Fruit fly (Drosophila melanogaster): ENCODE results near the gene Ugt316A1.

Ugt316A1 gene

dm6 chr3L:19043464-19044034 lies 19.1 kb downstream of the Ugt316A1 start:
- TF ChIP-seq usp (GFP tag; optimal IDR thresholded peaks at IDR 0.05) (no peak), dsf (GFP tag; optimal IDR thresholded peaks at IDR 0.05; ENCODE audit: borderline replicate concordance) (no peak), CG32264 (GFP tag; optimal IDR thresholded peaks at IDR 0.05) (no peak), foxo (GFP tag; optimal IDR thresholded peaks at IDR 0.05) (no peak), HLH106 (tag; optimal IDR thresholded peaks at IDR 0.05) (no peak), tai (GFP tag; optimal IDR thresholded peaks at IDR 0.05) (no peak), CrebA (GFP tag; optimal IDR thresholded peaks at IDR 0.05; ENCODE audit: borderline replicate concordance) (no peak), Mio (GFP tag; optimal IDR thresholded peaks at IDR 0.05) (no peak), sv (GFP tag; optimal IDR thresholded peaks at IDR 0.05) (no peak), br (GFP tag; optimal IDR thresholded peaks at IDR 0.05) (no peak), jim (GFP tag; optimal IDR thresholded peaks at IDR 0.05) (no peak)

- TF ChIP-seq jim (GFP tag; optimal IDR thresholded peaks at IDR 0.05) (no peak), Mio (GFP tag; optimal IDR thresholded peaks at IDR 0.05) (no peak), br (GFP tag; optimal IDR thresholded peaks at IDR 0.05) (peak; percentile 72), Sp1 (GFP tag; optimal IDR thresholded peaks at IDR 0.05) (peak; percentile 96), tai (GFP tag; optimal IDR thresholded peaks at IDR 0.05) (peak; percentile 47), Myc (optimal IDR thresholded peaks at IDR 0.05) (no peak), dl (GFP tag; optimal IDR thresholded peaks at IDR 0.05; ENCODE audit: insufficient read depth in 1 of 2, partially characterized antibody in 2 of 2) (peak in 1 of 2 experiments; percentile 19), psq (GFP tag; optimal IDR thresholded peaks at IDR 0.05) (peak; percentile 83), CG9705 (GFP tag; optimal IDR thresholded peaks at IDR 0.05) (peak; percentile 83), ey (GFP tag; optimal IDR thresholded peaks at IDR 0.05) (peak; percentile 74), Rel (GFP tag; optimal IDR thresholded peaks at IDR 0.05) (no peak), Rel (tag; optimal IDR thresholded peaks at IDR 0.05) (peak; percentile 61), dsf (GFP tag; optimal IDR thresholded peaks at IDR 0.05; ENCODE audit: borderline replicate concordance) (peak; percentile 7), foxo (GFP tag; optimal IDR thresholded peaks at IDR 0.05) (peak in 1 of 2 experiments; percentile 92), pan (optimal IDR thresholded peaks at IDR 0.05) (no peak), CG32264 (GFP tag; optimal IDR thresholded peaks at IDR 0.05) (peak; percentile 3), Jra (GFP tag; optimal IDR thresholded peaks at IDR 0.05) (peak; percentile 56), woc (GFP tag; optimal IDR thresholded peaks at IDR 0.05) (peak; percentile 54), Abd-B (GFP tag; optimal IDR thresholded peaks at IDR 0.05) (no peak), dmrt93B (GFP tag; optimal IDR thresholded peaks at IDR 0.05) (peak; percentile 86), rgr (GFP tag; optimal IDR thresholded peaks at IDR 0.05) (peak; percentile 86), Hr78 (GFP tag; optimal IDR thresholded peaks at IDR 0.05) (no peak), sv (GFP tag; optimal IDR thresholded peaks at IDR 0.05) (no peak), N (GFP tag; optimal IDR thresholded peaks at IDR 0.05) (no peak), HLH106 (tag; optimal IDR thresholded peaks at IDR 0.05) (peak; percentile 95), Dif (GFP tag; optimal IDR thresholded peaks at IDR 0.05; ENCODE audit: partially characterized antibody) (no peak), Hnf4 (GFP tag; optimal IDR thresholded peaks at IDR 0.05) (peak; percentile 49), GATAd (GFP tag; optimal IDR thresholded peaks at IDR 0.05) (no peak), h (GFP tag; optimal IDR thresholded peaks at IDR 0.05) (peak; percentile 84), Dfd (GFP tag; optimal IDR thresholded peaks at IDR 0.05) (no peak), Hr83 (GFP tag; optimal IDR thresholded peaks at IDR 0.05; ENCODE audit: poor library complexity, severe bottlenecking) (no peak), Vsx2 (GFP tag; optimal IDR thresholded peaks at IDR 0.05; ENCODE audit: partially characterized antibody) (no peak), brk (GFP tag; optimal IDR thresholded peaks at IDR 0.05) (peak; percentile 29), usp (GFP tag; optimal IDR thresholded peaks at IDR 0.05) (no peak), lola (GFP tag; optimal IDR thresholded peaks at IDR 0.05) (no peak), fru (GFP tag; optimal IDR thresholded peaks at IDR 0.05) (peak; percentile 86), CrebA (GFP tag; optimal IDR thresholded peaks at IDR 0.05; ENCODE audit: borderline replicate concordance) (peak; percentile 17), sage (GFP tag; optimal IDR thresholded peaks at IDR 0.05) (peak; percentile 45), OdsH (GFP tag; optimal IDR thresholded peaks at IDR 0.05) (peak; percentile 91)
Measured at dm6 chr3L:19042501-19042900, 20.1 kb downstream of the Ugt316A1 start.
